Fruit fly (Drosophila melanogaster) whole organism, embryonic: Measurements from ENCODE around the gene CG34002.

Experiments used
- Ada2b ChIP-seq: fragments of 200-800 bp; sonication (Bioruptor generic); IDR thresholded peaks from 2 replicates; pipeline ENCODE4 v1.3.6; 2022; ENCODE audit warnings: missing biosample characterization, missing genetic modification characterization
- Blimp-1 ChIP-seq: fragments of 200-800 bp; sonication (Bioruptor generic); optimal IDR thresholded peaks from 3 replicates; lab custom pipeline; 2018; ENCODE audit warnings: missing biosample characterization, missing genetic modification characterization, mild to moderate bottlenecking, moderate library complexity, missing genetic modification reagents
- BtbVII ChIP-seq: fragments of 200-800 bp; sonication (Bioruptor generic); optimal IDR thresholded peaks from 3 replicates; lab custom pipeline; 2017; ENCODE audit warnings: missing biosample characterization, mild to moderate bottlenecking, missing genetic modification characterization
- CG12659 ChIP-seq: fragments of 200-800 bp; sonication (Bioruptor generic); optimal IDR thresholded peaks from 3 replicates; lab custom pipeline; 2017; ENCODE audit warnings: mild to moderate bottlenecking, missing biosample characterization, missing genetic modification reagents, missing genetic modification characterization
- CG12769 ChIP-seq: fragments of 200-800 bp; sonication (Bioruptor generic); optimal IDR thresholded peaks from 2 replicates; lab custom pipeline; 2019; ENCODE audit warnings: missing biosample characterization, mild to moderate bottlenecking, missing genetic modification characterization, moderate library complexity
- CG13894 ChIP-seq: fragments of 200-800 bp; sonication (Bioruptor generic); optimal IDR thresholded peaks from 3 replicates; lab custom pipeline; 2018; ENCODE audit warnings: missing biosample characterization, mild to moderate bottlenecking, missing genetic modification characterization, moderate library complexity
- CG18011 ChIP-seq: fragments of 200-800 bp; sonication (Bioruptor generic); optimal IDR thresholded peaks from 2 replicates; lab custom pipeline; 2017; ENCODE audit warnings: missing biosample characterization, missing genetic modification characterization, mild to moderate bottlenecking, moderate library complexity, missing genotype
- CG2129 ChIP-seq: fragments of 200-800 bp; sonication (Bioruptor generic); IDR thresholded peaks from 2 replicates; pipeline ENCODE4 v1.3.6; 2022; ENCODE audit warnings: missing biosample characterization, missing genetic modification characterization; ENCODE audit not compliant: partially characterized antibody
- CG32532 ChIP-seq: fragments of 200-800 bp; sonication (Bioruptor generic); IDR thresholded peaks from 2 replicates; pipeline ENCODE4 v1.3.6; 2022; ENCODE audit warnings: missing biosample characterization, missing genetic modification characterization
- CG42726 ChIP-seq: fragments of 200-800 bp; sonication (Bioruptor generic); IDR thresholded peaks from 2 replicates; pipeline ENCODE4 v1.3.6; 2022; ENCODE audit warnings: missing biosample characterization, missing genetic modification characterization; ENCODE audit not compliant: partially characterized antibody
- CG4820 ChIP-seq: fragments of 200-800 bp; sonication (Bioruptor generic); optimal IDR thresholded peaks from 3 replicates; lab custom pipeline; 2016; ENCODE audit warnings: missing biosample characterization, missing genetic modification characterization
- CG6689 ChIP-seq: fragments of 200-800 bp; sonication (Bioruptor generic); IDR thresholded peaks from 2 replicates; pipeline ENCODE4 v1.3.6; 2022; ENCODE audit warnings: missing biosample characterization, missing genetic modification characterization
- CG6813 ChIP-seq: fragments of 200-800 bp; sonication (Bioruptor generic); optimal IDR thresholded peaks from 2 replicates; lab custom pipeline; 2017; ENCODE audit warnings: missing biosample characterization, missing genetic modification characterization, mild to moderate bottlenecking, moderate library complexity, missing genetic modification reagents
- CG7556 ChIP-seq: fragments of 200-800 bp; sonication (Bioruptor generic); optimal IDR thresholded peaks from 2 replicates; lab custom pipeline; 2017; ENCODE audit warnings: missing biosample characterization, mild to moderate bottlenecking, missing genetic modification characterization
- CG7987 ChIP-seq: fragments of 200-800 bp; sonication (Bioruptor generic); optimal IDR thresholded peaks from 2 replicates; lab custom pipeline; 2018; ENCODE audit warnings: missing biosample characterization, mild to moderate bottlenecking, missing genetic modification characterization, moderate library complexity
- CG8089 ChIP-seq: fragments of 200-800 bp; sonication (Bioruptor generic); optimal IDR thresholded peaks from 3 replicates; lab custom pipeline; 2016; ENCODE audit warnings: missing biosample characterization, missing genetic modification characterization
- CG8290 ChIP-seq, 3 experiments: fragments of 200-800 bp; sonication (Bioruptor generic); optimal IDR thresholded peaks; 2 replicates each; lab custom pipeline; 2016 to 2019; ENCODE audit warnings: missing biosample characterization in 3 of 3, missing genetic modification characterization in 3 of 3, mild to moderate bottlenecking in 2 of 3, moderate library complexity in 1 of 3
- CG9437 ChIP-seq: fragments of 200-800 bp; sonication (Bioruptor generic); optimal IDR thresholded peaks from 2 replicates; lab custom pipeline; 2018; ENCODE audit warnings: missing biosample characterization, mild to moderate bottlenecking, missing genetic modification characterization
- Fer3 ChIP-seq: fragments of 200-800 bp; sonication (Bioruptor generic); optimal IDR thresholded peaks from 2 replicates; lab custom pipeline; 2018; ENCODE audit warnings: missing biosample characterization, mild to moderate bottlenecking, missing genetic modification characterization, moderate library complexity
- H2.0 ChIP-seq: fragments of 200-800 bp; sonication (Bioruptor generic); IDR thresholded peaks from 2 replicates; pipeline ENCODE4 v1.3.6; 2022; ENCODE audit warnings: missing biosample characterization, missing genetic modification characterization
- Hand ChIP-seq: fragments of 200-800 bp; sonication (Bioruptor generic); optimal IDR thresholded peaks from 2 replicates; lab custom pipeline; 2017; ENCODE audit warnings: mild to moderate bottlenecking, missing biosample characterization, missing genetic modification reagents, missing genetic modification characterization
- Hr78 ChIP-seq, 2 experiments: fragments of 200-800 bp in 1 of 2; fragments of >200 bp in 1 of 2; sonication (Bioruptor generic) in 1 of 2; optimal IDR thresholded peaks; 2 replicates each; lab custom pipeline; 2017 to 2019; ENCODE audit warnings: missing biosample characterization in 2 of 2, missing genetic modification characterization in 2 of 2, mild to moderate bottlenecking in 1 of 2, moderate library complexity in 1 of 2
- Max ChIP-seq: fragments of 200-800 bp; sonication (Bioruptor generic); optimal IDR thresholded peaks from 2 replicates; lab custom pipeline; 2016; ENCODE audit warnings: missing biosample characterization, mild to moderate bottlenecking, missing genetic modification characterization
- Myb ChIP-seq: fragments of 200-800 bp; sonication (Bioruptor generic); optimal IDR thresholded peaks from 2 replicates; lab custom pipeline; 2016; ENCODE audit warnings: missing biosample characterization, missing genetic modification characterization
- Optix ChIP-seq: fragments of 200-800 bp; sonication (Bioruptor generic); IDR thresholded peaks from 3 replicates; pipeline ENCODE4 v1.3.6; 2022; ENCODE audit warnings: missing biosample characterization, missing genetic modification characterization
- Ravus ChIP-seq: fragments of 200-800 bp; sonication (Bioruptor generic); IDR thresholded peaks from 2 replicates; pipeline ENCODE4 v1.3.6; 2022; ENCODE audit warnings: missing biosample characterization, missing genetic modification characterization
- Scr ChIP-seq: fragments of 200-800 bp; sonication (Bioruptor generic); IDR thresholded peaks from 2 replicates; pipeline ENCODE4 v1.3.6; 2022; ENCODE audit warnings: missing biosample characterization, missing genetic modification characterization; ENCODE audit not compliant: partially characterized antibody
- Six4 ChIP-seq: fragments of 200-800 bp; sonication (Bioruptor generic); optimal IDR thresholded peaks from 2 replicates; lab custom pipeline; 2016; ENCODE audit warnings: missing biosample characterization, missing genetic modification characterization
- Sox102F ChIP-seq: fragments of 200-800 bp; sonication (Bioruptor generic); optimal IDR thresholded peaks from 2 replicates; lab custom pipeline; 2018; ENCODE audit warnings: missing biosample characterization, mild to moderate bottlenecking, missing genetic modification characterization, moderate library complexity
- Taf1 ChIP-seq: fragments of 200-800 bp; sonication (Bioruptor generic); IDR thresholded peaks from 2 replicates; pipeline ENCODE4 v1.3.6; 2022; ENCODE audit warnings: missing biosample characterization, missing genetic modification characterization
- ato ChIP-seq: fragments of 200-800 bp; sonication (Bioruptor generic); IDR thresholded peaks from 2 replicates; pipeline ENCODE4 v1.3.6; 2022; ENCODE audit warnings: missing biosample characterization, missing genetic modification characterization; ENCODE audit not compliant: partially characterized antibody
- bcd ChIP-seq: fragments of 200-800 bp; sonication (Bioruptor generic); optimal IDR thresholded peaks from 2 replicates; lab custom pipeline; 2017; ENCODE audit warnings: missing biosample characterization, mild to moderate bottlenecking, missing genetic modification characterization
- caup ChIP-seq: fragments of 200-800 bp; sonication (Bioruptor generic); optimal IDR thresholded peaks from 3 replicates; lab custom pipeline; 2017; ENCODE audit warnings: missing biosample characterization, mild to moderate bottlenecking, missing genetic modification characterization, moderate library complexity; ENCODE audit not compliant: severe bottlenecking
- dimm ChIP-seq: fragments of 200-800 bp; sonication (Bioruptor generic); IDR thresholded peaks from 2 replicates; pipeline ENCODE4 v1.3.6; 2022; ENCODE audit warnings: missing biosample characterization, missing genetic modification characterization
- dysf ChIP-seq: fragments of 200-800 bp; sonication (Bioruptor generic); IDR thresholded peaks from 3 replicates; pipeline ENCODE4 v1.3.6; 2022; ENCODE audit warnings: missing biosample characterization, missing genetic modification characterization
- eyg ChIP-seq: fragments of 200-800 bp; sonication (Bioruptor generic); optimal IDR thresholded peaks from 3 replicates; lab custom pipeline; 2016; ENCODE audit warnings: missing biosample characterization, missing genetic modification characterization
- lab ChIP-seq: fragments of 200-800 bp; sonication (Bioruptor generic); optimal IDR thresholded peaks from 3 replicates; lab custom pipeline; 2017; ENCODE audit warnings: missing biosample characterization, missing genetic modification characterization, mild to moderate bottlenecking, moderate library complexity, missing genetic modification reagents
- otp ChIP-seq: fragments of 200-800 bp; sonication (Bioruptor generic); IDR thresholded peaks from 3 replicates; pipeline ENCODE4, ENCODE4 v1.3.6; 2022; ENCODE audit warnings: missing biosample characterization, missing genetic modification characterization
- pros ChIP-seq: fragments of 200-800 bp; sonication (Bioruptor generic); optimal IDR thresholded peaks from 3 replicates; lab custom pipeline; 2019; ENCODE audit warnings: missing biosample characterization, mild to moderate bottlenecking, missing genetic modification characterization, moderate library complexity
- pzg ChIP-seq: fragments of 200-800 bp; sonication (Bioruptor generic); optimal IDR thresholded peaks from 3 replicates; lab custom pipeline; 2018; ENCODE audit warnings: missing biosample characterization, mild to moderate bottlenecking, missing genetic modification characterization, moderate library complexity
- repo ChIP-seq: fragments of 200-800 bp; sonication (Bioruptor generic); optimal IDR thresholded peaks from 2 replicates; lab custom pipeline; 2016; ENCODE audit warnings: missing biosample characterization, missing genetic modification characterization
- rib ChIP-seq: fragments of 200-800 bp; sonication (Bioruptor generic); IDR thresholded peaks from 2 replicates; pipeline ENCODE4 v1.3.6; 2022; ENCODE audit warnings: missing biosample characterization, missing genetic modification characterization
- row ChIP-seq: fragments of 200-800 bp; sonication (Bioruptor generic); IDR thresholded peaks from 3 replicates; pipeline ENCODE4 v1.3.6; 2022; ENCODE audit warnings: missing biosample characterization, missing genetic modification characterization
- shn ChIP-seq: fragments of 200-800 bp; sonication (Bioruptor generic); optimal IDR thresholded peaks from 3 replicates; lab custom pipeline; 2016; ENCODE audit warnings: missing biosample characterization, missing genetic modification characterization
- slou ChIP-seq: fragments of 200-800 bp; sonication (Bioruptor generic); optimal IDR thresholded peaks from 3 replicates; lab custom pipeline; 2016; ENCODE audit warnings: missing biosample characterization, missing genetic modification characterization
- stc ChIP-seq: fragments of 200-800 bp; sonication (Bioruptor generic); IDR thresholded peaks from 2 replicates; pipeline ENCODE4 v1.3.6; 2022; ENCODE audit warnings: missing biosample characterization, missing genetic modification characterization
- tap ChIP-seq: fragments of 200-800 bp; optimal IDR thresholded peaks from 3 replicates; lab custom pipeline; 2019; ENCODE audit warnings: missing biosample characterization, mild to moderate bottlenecking, missing genetic modification characterization, moderate library complexity
- zfh2 ChIP-seq: fragments of 200-800 bp; sonication (Bioruptor generic); optimal IDR thresholded peaks from 2 replicates; lab custom pipeline; 2016; ENCODE audit warnings: missing biosample characterization, missing genetic modification characterization

The CG34002 gene

dm6 chr3L:17841085-17841606 is 17.1 kb upstream of the CG34002 start, which contains the start of gene CG5577 (continued):
- peak; percentile 39; the same call in 1 of the 2 replicates for TF ChIP-seq CG42726
- TF ChIP-seq Ada2b (GFP tag; lab: Robert Waterston, UW), result peak; percentile 25; the same call in 1 of the 2 replicates
- no peak for TF ChIP-seq dimm (GFP tag; lab: Robert Waterston, UW)
- no peak for TF ChIP-seq Sox102F (GFP tag; lab: Kevin White, UChicago)
- TF ChIP-seq dysf (GFP tag; lab: Robert Waterston, UW), result 0 out of 3 replicates have a peak, but pooled peaks have one; percentile 12
- TF ChIP-seq H2.0 (GFP tag; lab: Robert Waterston, UW), result no peak
- no peak for TF ChIP-seq CG8290 (GFP tag; optimal IDR thresholded peaks at IDR 0.05; lab: Kevin White, UChicago)
- TF ChIP-seq CG8290 (tag; optimal IDR thresholded peaks at IDR 0.05; lab: Kevin White, UChicago), result peak in 1 of 2 experiments; percentile 72
- TF ChIP-seq CG32532 (GFP tag; lab: Robert Waterston, UW), result peak; percentile 68
- TF ChIP-seq rib, result peak; percentile 59; the same call in 1 of the 2 replicates
- peak; percentile 74 for TF ChIP-seq row (GFP tag; lab: Robert Waterston, UW)
- no peak for TF ChIP-seq Hand
- peak; percentile 7 for TF ChIP-seq BtbVII (GFP tag; lab: Kevin White, UChicago)
- TF ChIP-seq Fer3 (tag; lab: Kevin White, UChicago), result peak; percentile 15
- peak; percentile 53 for TF ChIP-seq CG13894
- no peak for TF ChIP-seq CG18011
- TF ChIP-seq Hr78 (GFP tag; optimal IDR thresholded peaks at IDR 0.05; lab: Kevin White, UChicago), result peak in 1 of 2 experiments; percentile 13
- no peak for TF ChIP-seq CG9437 (GFP tag; lab: Kevin White, UChicago)
- peak; percentile 28 for TF ChIP-seq CG7987 (GFP tag; lab: Kevin White, UChicago)
- peak; percentile 38 for TF ChIP-seq pros
- TF ChIP-seq zfh2, result peak; percentile 9
- no peak for TF ChIP-seq ato (GFP tag; lab: Robert Waterston, UW)
- peak; percentile 69 for TF ChIP-seq lab (GFP tag; lab: Kevin White, UChicago)
- TF ChIP-seq Six4 (GFP tag; lab: Kevin White, UChicago), result no peak
- no peak for TF ChIP-seq CG7556 (GFP tag; lab: Kevin White, UChicago)
- TF ChIP-seq CG6689 (GFP tag; lab: Robert Waterston, UW), result peak; percentile 32; the same call in 1 of the 2 replicates
- TF ChIP-seq Optix, result no peak
- 0 out of 3 replicates have a peak, but pooled peaks have one; percentile 27 for TF ChIP-seq otp
- TF ChIP-seq CG8089 (GFP tag; lab: Kevin White, UChicago), result no peak
- TF ChIP-seq Max (GFP tag; lab: Kevin White, UChicago), result no peak
- TF ChIP-seq caup, result peak; percentile 50
- peak; percentile 82 for TF ChIP-seq CG12769 (tag; lab: Kevin White, UChicago)
- TF ChIP-seq slou (GFP tag; lab: Kevin White, UChicago), result no peak
- TF ChIP-seq pzg (GFP tag; lab: Kevin White, UChicago), result peak; percentile 36
- TF ChIP-seq tap (tag; lab: Kevin White, UChicago), result no peak
- peak; percentile 10 for TF ChIP-seq Myb (GFP tag; lab: Kevin White, UChicago)
- TF ChIP-seq CG12659, result no peak
- no peak for TF ChIP-seq Blimp-1 (GFP tag; lab: Kevin White, UChicago)
- TF ChIP-seq CG4820, result no peak
- no peak for TF ChIP-seq Ravus (GFP tag; lab: Robert Waterston, UW)
- TF ChIP-seq shn (GFP tag; lab: Kevin White, UChicago), result peak; percentile 16
- no peak for TF ChIP-seq Taf1 (GFP tag; lab: Robert Waterston, UW)
- no peak for TF ChIP-seq repo
- TF ChIP-seq eyg (GFP tag; lab: Kevin White, UChicago), result no peak
- no peak for TF ChIP-seq CG6813 (GFP tag; lab: Kevin White, UChicago)
- TF ChIP-seq CG2129, result no peak
- peak; percentile 68 for TF ChIP-seq Scr (GFP tag; lab: Robert Waterston, UW)
- TF ChIP-seq bcd, result no peak
- TF ChIP-seq stc, result peak; percentile 42; the same call in 1 of the 2 replicates
